Worm (Caenorhabditis elegans) whole organism, young adult: ENCODE measurements around the gene Y110A2AL.7.
A peak's percentile ranks its signal among the peaks of the same experiment; 100 is the strongest.

Source experiments
- B0261.1 ChIP-seq: sonication (generic microtip); optimal IDR thresholded peaks from 2 replicates; lab custom pipeline; 2016; ENCODE audit warnings: mild to moderate bottlenecking, missing genetic modification characterization, moderate library complexity, missing compliant biosample characterization
- C06A6.2 ChIP-seq: fragments of 200-800 bp; sonication (Bioruptor generic); conservative IDR thresholded peaks from 2 replicates; pipeline ENCODE4 v1.3.6; 2022; ENCODE audit warnings: missing genetic modification characterization, missing compliant biosample characterization
- C17E4.6 ChIP-seq: fragments of 200-800 bp; sonication (Bioruptor generic); IDR thresholded peaks from 2 replicates; pipeline ENCODE4 v1.3.6; 2022; ENCODE audit warnings: missing genetic modification reagents, missing genetic modification characterization, missing compliant biosample characterization
- F22D6.2 ChIP-seq: sonication (generic microtip); optimal IDR thresholded peaks from 2 replicates; lab custom pipeline; 2016; ENCODE audit warnings: mild to moderate bottlenecking, missing genetic modification characterization, missing compliant biosample characterization
- F23B12.7 ChIP-seq: sonication (generic microtip); optimal IDR thresholded peaks from 2 replicates; lab custom pipeline; 2017; ENCODE audit warnings: missing genetic modification characterization, mild to moderate bottlenecking, missing compliant biosample characterization, antibody characterized with exemption, moderate library complexity; ENCODE audit not compliant: insufficient read depth
- F57C9.4 ChIP-seq: sonication (generic microtip); optimal IDR thresholded peaks from 2 replicates; lab custom pipeline; 2017; ENCODE audit warnings: mild to moderate bottlenecking, missing genetic modification characterization, missing compliant biosample characterization
- K11D2.4 ChIP-seq: fragments of 200-800 bp; sonication (Bioruptor generic); IDR thresholded peaks from 2 replicates; pipeline ENCODE4 v1.3.6; 2022; ENCODE audit warnings: missing genetic modification reagents, missing genetic modification characterization, missing compliant biosample characterization
- T07F8.4 ChIP-seq: sonication (generic microtip); optimal IDR thresholded peaks from 2 replicates; lab custom pipeline; 2016; ENCODE audit warnings: mild to moderate bottlenecking, missing genetic modification characterization, moderate library complexity, missing compliant biosample characterization
- ama-1 ChIP-seq, 3 experiments: fragments of 150-350 bp in 1 of 3; sonication (generic microtip) in 2 of 3; optimal IDR thresholded peaks; 2 replicates each; lab custom pipeline; 2014 to 2018; ENCODE audit warnings: missing biosample characterization in 2 of 3, missing genetic modification characterization in 2 of 3, missing genetic modification reagents in 2 of 3
- attf-3 ChIP-seq: fragments of 200-800 bp; sonication (Bioruptor generic); conservative IDR thresholded peaks from 2 replicates; pipeline ENCODE4 v1.3.6; 2022; ENCODE audit warnings: missing genetic modification reagents, missing genetic modification characterization, missing compliant biosample characterization
- ceh-100 ChIP-seq: fragments of 200-800 bp; sonication (Bioruptor generic); IDR thresholded peaks from 2 replicates; pipeline ENCODE4 v1.3.6; 2022; ENCODE audit warnings: missing genetic modification reagents, missing genetic modification characterization, missing compliant biosample characterization
- ceh-27 ChIP-seq: fragments of 200-800 bp; sonication (Bioruptor generic); optimal IDR thresholded peaks from 2 replicates; lab custom pipeline; 2018; ENCODE audit warnings: mild to moderate bottlenecking, missing genetic modification characterization, moderate library complexity, missing compliant biosample characterization
- ceh-91 ChIP-seq: fragments of 200-800 bp; sonication (Bioruptor generic); IDR thresholded peaks from 2 replicates; pipeline ENCODE4 v1.3.6; 2022; ENCODE audit warnings: missing genetic modification reagents, missing genetic modification characterization, missing compliant biosample characterization
- die-1 ChIP-seq: sonication (generic microtip); optimal IDR thresholded peaks from 2 replicates; lab custom pipeline; 2016; ENCODE audit warnings: missing genotype, mild to moderate bottlenecking, missing genetic modification characterization, missing compliant biosample characterization
- efl-1 ChIP-seq: fragments of 150-350 bp; optimal IDR thresholded peaks from 2 replicates; lab custom pipeline; 2014; ENCODE audit warnings: missing biosample characterization, missing genetic modification reagents, missing genetic modification characterization
- ekl-4 ChIP-seq: fragments of 200-800 bp; sonication (Bioruptor generic); IDR thresholded peaks from 2 replicates; pipeline ENCODE4 v1.3.6; 2022; ENCODE audit warnings: missing genetic modification reagents, missing genetic modification characterization, missing compliant biosample characterization
- hlh-12 ChIP-seq: sonication (generic microtip); optimal IDR thresholded peaks from 2 replicates; lab custom pipeline; 2016; ENCODE audit warnings: missing genetic modification characterization, missing compliant biosample characterization
- hlh-26 ChIP-seq: fragments of 200-800 bp; sonication (Bioruptor generic); conservative IDR thresholded peaks from 2 replicates; pipeline ENCODE4 v1.3.6; 2022; ENCODE audit warnings: missing genetic modification reagents, missing genetic modification characterization, missing compliant biosample characterization
- hmg-1.2 ChIP-seq: fragments of 200-800 bp; sonication (Bioruptor generic); IDR thresholded peaks from 2 replicates; pipeline ENCODE4 v1.3.6; 2022; ENCODE audit warnings: missing genetic modification reagents, missing genetic modification characterization, missing compliant biosample characterization
- lag-1 ChIP-seq: fragments of 200-800 bp; sonication (Bioruptor generic); IDR thresholded peaks from 2 replicates; pipeline ENCODE4 v1.3.6; 2022; ENCODE audit warnings: missing genetic modification reagents, missing genetic modification characterization, missing compliant biosample characterization
- let-607 ChIP-seq, 2 experiments: fragments of 200-800 bp in 1 of 2; sonication (Bioruptor generic) in 1 of 2; sonication (generic microtip) in 1 of 2; optimal IDR thresholded peaks; 2 replicates each; lab custom pipeline; 2016 to 2018; ENCODE audit warnings: mild to moderate bottlenecking in 2 of 2, missing compliant biosample characterization in 2 of 2, missing genetic modification characterization in 2 of 2, moderate library complexity in 2 of 2, missing genotype in 1 of 2
- lin-35 ChIP-seq, 3 experiments: fragments of 150-350 bp in 2 of 3; sonication (generic microtip) in 1 of 3; optimal IDR thresholded peaks; 2 replicates each; lab custom pipeline; 2014 to 2018; ENCODE audit warnings: missing biosample characterization in 3 of 3, missing genetic modification characterization in 3 of 3, missing genetic modification reagents in 3 of 3
- lin-54 ChIP-seq: fragments of 200-800 bp; sonication (Bioruptor generic); optimal IDR thresholded peaks from 2 replicates; lab custom pipeline; 2018; ENCODE audit warnings: mild to moderate bottlenecking, missing genetic modification characterization, missing compliant biosample characterization
- madf-10 ChIP-seq: sonication (generic microtip); optimal IDR thresholded peaks from 2 replicates; lab custom pipeline; 2016; ENCODE audit warnings: mild to moderate bottlenecking, missing genetic modification characterization, missing compliant biosample characterization
- mes-4 ChIP-seq: sonication (generic microtip); optimal IDR thresholded peaks from 2 replicates; lab custom pipeline; 2016; ENCODE audit warnings: missing genotype, missing genetic modification characterization, missing compliant biosample characterization
- nhr-120 ChIP-seq: fragments of 200-800 bp; sonication (Bioruptor generic); IDR thresholded peaks from 2 replicates; pipeline ENCODE4 v1.3.6; 2022; ENCODE audit warnings: missing genetic modification characterization, missing compliant biosample characterization
- nhr-27 ChIP-seq: fragments of 200-800 bp; sonication (Bioruptor generic); optimal IDR thresholded peaks from 2 replicates; lab custom pipeline; 2018; ENCODE audit warnings: mild to moderate bottlenecking, missing genetic modification characterization, moderate library complexity, missing compliant biosample characterization
- nhr-90 ChIP-seq: sonication (generic microtip); optimal IDR thresholded peaks from 2 replicates; lab custom pipeline; 2016; ENCODE audit warnings: missing genotype, mild to moderate bottlenecking, missing genetic modification characterization, missing compliant biosample characterization
- pha-4 ChIP-seq: fragments of 150-350 bp; sonication (generic microtip); optimal IDR thresholded peaks from 2 replicates; lab custom pipeline; 2014; ENCODE audit warnings: missing biosample characterization, missing genetic modification reagents, missing genetic modification characterization
- rcor-1 ChIP-seq: fragments of 200-800 bp; sonication (Bioruptor generic); IDR thresholded peaks from 2 replicates; pipeline ENCODE4 v1.3.6; 2022; ENCODE audit warnings: missing genetic modification reagents, missing genetic modification characterization, missing compliant biosample characterization
- rpc-1 ChIP-seq, 2 experiments: fragments of 150-350 bp in 1 of 2; sonication (generic microtip) in 1 of 2; optimal IDR thresholded peaks; 2 replicates each; lab custom pipeline; 2014 to 2018; ENCODE audit warnings: missing biosample characterization in 1 of 2, missing genetic modification characterization in 1 of 2, missing genetic modification reagents in 1 of 2, missing genotype in 1 of 2
- sdz-38 ChIP-seq: sonication (generic microtip); optimal IDR thresholded peaks from 2 replicates; lab custom pipeline; 2016; ENCODE audit warnings: missing genotype, missing genetic modification characterization, missing compliant biosample characterization
- snpc-1.1 ChIP-seq: sonication (generic microtip); optimal IDR thresholded peaks from 2 replicates; lab custom pipeline; 2017; ENCODE audit warnings: missing genetic modification characterization, mild to moderate bottlenecking, missing compliant biosample characterization, antibody characterized with exemption, moderate library complexity, missing genotype, missing genetic modification reagents; ENCODE audit not compliant: insufficient read depth
- somi-1 ChIP-seq: fragments of 200-800 bp; sonication (Bioruptor generic); optimal IDR thresholded peaks from 2 replicates; lab custom pipeline; 2018; ENCODE audit warnings: mild to moderate bottlenecking, missing genetic modification characterization, missing compliant biosample characterization
- unc-130 ChIP-seq: sonication (generic microtip); optimal IDR thresholded peaks from 2 replicates; lab custom pipeline; 2016; ENCODE audit warnings: missing genetic modification reagents, missing genetic modification characterization, missing compliant biosample characterization
- zfh-2 ChIP-seq: fragments of 200-800 bp; sonication (Bioruptor generic); conservative IDR thresholded peaks from 2 replicates; pipeline ENCODE4 v1.3.6; 2022; ENCODE audit warnings: missing genetic modification reagents, missing genetic modification characterization, missing compliant biosample characterization
- ztf-18 ChIP-seq: sonication (generic microtip); optimal IDR thresholded peaks from 2 replicates; lab custom pipeline; 2016; ENCODE audit warnings: missing genotype, mild to moderate bottlenecking, missing genetic modification characterization, missing compliant biosample characterization
- ztf-25 ChIP-seq: fragments of 200-800 bp; sonication (Bioruptor generic); IDR thresholded peaks from 2 replicates; pipeline ENCODE4 v1.3.6; 2022; ENCODE audit warnings: missing genetic modification reagents, missing genetic modification characterization, missing compliant biosample characterization
- ztf-28 ChIP-seq: fragments of 200-800 bp; sonication (Bioruptor generic); IDR thresholded peaks from 2 replicates; pipeline ENCODE4 v1.3.6; 2022; ENCODE audit warnings: missing genetic modification reagents, missing genetic modification characterization, missing compliant biosample characterization
- ztf-3 ChIP-seq: fragments of 200-800 bp; sonication (Bioruptor generic); optimal IDR thresholded peaks from 2 replicates; lab custom pipeline; 2018; ENCODE audit warnings: mild to moderate bottlenecking, missing genetic modification characterization, missing compliant biosample characterization

The Y110A2AL.7 gene

DNA sequence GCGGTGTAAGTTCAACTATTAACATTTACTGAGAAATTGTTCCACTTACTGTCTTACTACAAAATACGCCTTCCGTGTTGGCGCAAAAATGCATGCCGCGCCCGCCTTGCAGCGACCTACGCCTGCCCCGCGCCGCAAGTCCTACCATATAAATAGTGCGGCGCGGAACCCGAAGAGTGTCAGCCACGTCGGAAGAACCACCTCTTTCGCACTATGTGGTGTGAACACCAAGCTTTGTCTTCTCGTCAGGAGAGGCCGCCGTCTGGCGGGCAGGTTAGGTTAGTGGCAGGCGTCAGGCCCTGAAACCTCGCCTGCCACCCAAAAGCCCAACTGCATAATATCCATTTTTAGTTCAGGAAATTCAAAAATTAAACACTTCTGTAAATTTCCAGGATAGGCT, 22.4 kb upstream of the Y110A2AL.7 start:
- no peak for TF ChIP-seq mes-4 (tag; lab: Kevin White, UChicago)
- TF ChIP-seq zfh-2 (GFP tag; lab: Robert Waterston, UW): peak; percentile 55; the same call in 1 of the 2 replicates
- TF ChIP-seq nhr-120: 0 out of 2 replicates have a peak, but pooled peaks have one; percentile 28

DNA sequence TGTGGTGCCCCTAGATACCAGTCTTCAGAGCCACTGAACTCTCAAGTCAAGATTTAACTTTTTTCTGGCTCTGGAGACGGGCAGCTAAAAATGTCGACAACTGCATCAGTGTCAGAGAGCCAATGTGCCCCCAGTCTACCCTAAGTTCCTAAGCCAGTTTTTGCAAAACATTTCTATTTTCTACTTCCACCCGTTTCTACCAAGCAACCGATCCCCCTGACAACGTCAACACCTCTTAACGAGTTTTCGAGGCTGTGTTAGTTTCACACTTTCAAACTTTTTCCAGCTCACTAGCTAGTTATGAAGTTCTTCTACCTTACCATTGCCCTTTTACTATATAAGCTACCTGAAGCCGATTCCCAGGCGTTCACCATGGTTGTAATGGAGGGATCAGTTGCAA, 21.2 kb upstream of the Y110A2AL.7 start, which contains the start of gene Y110A2AL.5:
Gene Y110A2AL.5, plus strand, starts transcription at position 301 of the 400 bp plus-strand sequence.
- no peak for TF ChIP-seq snpc-1.1 (tag; lab: Kevin White, UChicago)
- no peak for TF ChIP-seq lin-54
- TF ChIP-seq K11D2.4 (GFP tag; lab: Robert Waterston, UW): no peak
- no peak for TF ChIP-seq lag-1 (GFP tag; lab: Robert Waterston, UW)
- TF ChIP-seq unc-130 (GFP tag; lab: Kevin White, UChicago): no peak
- TF ChIP-seq F23B12.7 (tag; lab: Kevin White, UChicago): no peak

DNA sequence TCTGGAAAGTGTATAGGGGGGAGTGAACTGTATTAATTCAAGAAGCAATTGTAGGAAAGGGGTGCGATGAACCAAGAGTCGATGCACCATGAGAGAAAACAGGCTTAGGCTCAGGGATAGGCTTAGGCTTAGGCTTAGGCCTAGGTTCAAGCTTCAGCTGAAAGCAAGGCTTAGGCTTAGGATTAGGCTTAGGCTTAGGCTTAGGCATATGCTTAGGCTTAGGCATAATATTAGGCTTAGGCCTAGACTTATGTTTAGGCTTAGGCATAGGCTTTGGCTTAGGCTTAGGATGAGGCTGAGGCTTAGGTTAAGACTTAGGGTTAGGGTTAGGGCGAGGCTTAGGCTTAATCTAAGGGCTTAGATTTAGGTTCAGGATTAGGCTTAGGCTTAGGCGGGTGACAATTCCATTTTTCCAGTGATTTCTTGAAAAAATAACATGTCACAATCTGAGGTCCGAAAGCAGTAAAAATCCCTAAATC, 19.6 kb upstream of the Y110A2AL.7 start:
- no peak for TF ChIP-seq madf-10
- no peak for TF ChIP-seq attf-3 (GFP tag; lab: Robert Waterston, UW)
- no peak for TF ChIP-seq pha-4 (tag; lab: Kevin White, UChicago)
- no peak for TF ChIP-seq ekl-4 (GFP tag; lab: Robert Waterston, UW)
- TF ChIP-seq sdz-38 (tag; lab: Kevin White, UChicago): no peak
- TF ChIP-seq lin-35 (GFP tag; optimal IDR thresholded peaks at IDR 0.05; lab: Kevin White, UChicago): no peak
- no peak for TF ChIP-seq ceh-91 (GFP tag; lab: Robert Waterston, UW)
- TF ChIP-seq somi-1: no peak
- no peak for TF ChIP-seq C17E4.6 (GFP tag; lab: Robert Waterston, UW)
- TF ChIP-seq T07F8.4: no peak
- no peak for TF ChIP-seq F57C9.4 (tag; lab: Kevin White, UChicago)
- no peak for TF ChIP-seq B0261.1 (tag; lab: Kevin White, UChicago)
- no peak for TF ChIP-seq let-607 (tag; optimal IDR thresholded peaks at IDR 0.05; lab: Kevin White, UChicago)
- no peak for TF ChIP-seq nhr-27 (tag; lab: Kevin White, UChicago)
- no peak for TF ChIP-seq efl-1 (GFP tag; lab: Kevin White, UChicago)
- TF ChIP-seq ceh-27 (GFP tag; lab: Kevin White, UChicago): no peak
- no peak for TF ChIP-seq F23B12.7 (tag; lab: Kevin White, UChicago)

DNA sequence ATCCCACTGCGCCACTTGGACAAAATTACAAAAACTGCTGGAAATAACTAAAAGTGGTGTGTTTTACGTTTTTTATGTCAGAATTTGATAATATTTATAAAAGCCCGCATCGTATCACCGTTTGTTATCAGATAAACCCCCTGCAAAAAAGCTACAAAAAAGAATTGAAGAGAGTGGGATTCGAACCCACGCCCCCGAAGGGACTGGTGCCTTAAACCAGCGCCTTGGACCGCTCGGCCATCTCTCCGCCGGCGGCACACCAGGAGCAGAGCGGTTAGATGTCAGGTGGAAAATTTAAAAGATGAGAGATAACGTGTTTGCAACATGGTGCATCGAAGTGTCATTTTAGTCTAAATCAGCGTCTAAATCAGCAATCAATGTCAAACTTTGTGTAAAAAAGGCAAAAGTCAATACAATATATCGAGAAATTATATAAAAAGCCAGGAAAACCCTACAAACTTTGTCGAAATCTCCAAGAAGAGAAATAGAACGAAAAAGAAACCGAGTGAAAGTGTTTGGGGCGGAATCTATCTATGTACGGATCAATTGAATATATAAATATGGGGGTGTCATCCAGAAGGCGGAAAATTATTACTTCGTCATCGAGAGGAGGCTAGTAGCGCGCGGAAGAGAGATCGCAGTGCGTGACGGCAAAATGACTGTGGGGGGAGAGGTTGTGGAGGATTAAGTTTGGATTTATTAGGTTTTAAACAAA, 18.6 kb upstream of the Y110A2AL.7 start:
- TF ChIP-seq snpc-1.1 (tag; lab: Kevin White, UChicago) (peak; percentile 4), ceh-100 (no peak), hmg-1.2 (GFP tag; lab: Robert Waterston, UW) (peak; percentile 66), let-607 (tag; optimal IDR thresholded peaks at IDR 0.05; lab: Kevin White, UChicago) (peak in 1 of 2 experiments; percentile 11), nhr-90 (tag; lab: Kevin White, UChicago) (peak; percentile 54), rcor-1 (GFP tag; lab: Robert Waterston, UW) (peak; percentile 39; the same call in 1 of the 2 replicates), ama-1 (optimal IDR thresholded peaks at IDR 0.05; lab: Kevin White, UChicago) (no peak), ama-1 (GFP tag; optimal IDR thresholded peaks at IDR 0.05; lab: Kevin White, UChicago) (peak in 1 of 2 experiments; percentile 7), hlh-12 (no peak), die-1 (tag; lab: Kevin White, UChicago) (peak; percentile 73), hlh-26 (no peak), ztf-3 (peak; percentile 26), ztf-25 (GFP tag; lab: Robert Waterston, UW) (peak; percentile 46; the same call in 1 of the 2 replicates), F22D6.2 (tag; lab: Kevin White, UChicago) (no peak), nhr-120 (no peak), rpc-1 (optimal IDR thresholded peaks at IDR 0.05; lab: Kevin White, UChicago) (peak; percentile 63), rpc-1 (tag; optimal IDR thresholded peaks at IDR 0.05; lab: Kevin White, UChicago) (peak; percentile 78), efl-1 (GFP tag; lab: Kevin White, UChicago) (no peak), attf-3 (GFP tag; lab: Robert Waterston, UW) (no peak), C06A6.2 (GFP tag; lab: Robert Waterston, UW) (no peak), ztf-28 (GFP tag; lab: Robert Waterston, UW) (no peak), ztf-18 (peak; percentile 33)
